Worm (Caenorhabditis elegans): ENCODE data around the gene C34H4.2.

C34H4.2 gene

ce11 chrIV:1561884-1562283 is 8.3 kb downstream of the C34H4.2 start, which contains the start of gene hpo-6:
TSS of gene hpo-6 (plus strand) at chrIV:1562184.
- TF ChIP-seq elt-2 (tag; optimal IDR thresholded peaks at IDR 0.05) (peak; percentile 20), ZK546.5 (tag; optimal IDR thresholded peaks at IDR 0.05) (no peak), pqm-1 (tag; optimal IDR thresholded peaks at IDR 0.05) (peak; percentile 2), lsy-12 (tag; optimal IDR thresholded peaks at IDR 0.05) (no peak)

ce11 chrIV:1563476-1564131 is 10.1 kb downstream of the C34H4.2 start, which contains the start of gene Y41D4B.15:
TSS of gene Y41D4B.15 (plus strand) at chrIV:1564081.
- TF ChIP-seq aly-2 (tag; optimal IDR thresholded peaks at IDR 0.05) (no peak), nhr-43 (tag; optimal IDR thresholded peaks at IDR 0.05; ENCODE audit: poor library complexity, severe bottlenecking) (no peak), fos-1 (tag; optimal IDR thresholded peaks at IDR 0.05) (no peak), snpc-4 (tag; optimal IDR thresholded peaks at IDR 0.05) (no peak), hmg-11 (tag; optimal IDR thresholded peaks at IDR 0.05) (no peak), nhr-12 (tag; optimal IDR thresholded peaks at IDR 0.05) (no peak), lin-15B (tag; optimal IDR thresholded peaks at IDR 0.05) (no peak), ceh-82 (tag; optimal IDR thresholded peaks at IDR 0.05) (no peak)

ce11 chrIV:1565725-1566124 is 12.2 kb downstream of the C34H4.2 start:
- no peak for TF ChIP-seq ztf-4 (tag; optimal IDR thresholded peaks at IDR 0.05)
- TF ChIP-seq fkh-10 (GFP tag; optimal IDR thresholded peaks at IDR 0.05), result no peak
- TF ChIP-seq nhr-237 (tag; optimal IDR thresholded peaks at IDR 0.05), result no peak
- TF ChIP-seq ceh-9 (tag; optimal IDR thresholded peaks at IDR 0.05), result no peak
- TF ChIP-seq elt-1 (tag; optimal IDR thresholded peaks at IDR 0.05), result no peak
- TF ChIP-seq elt-3 (tag; optimal IDR thresholded peaks at IDR 0.05), result no peak
- no peak for TF ChIP-seq mml-1 (tag; optimal IDR thresholded peaks at IDR 0.05)
- TF ChIP-seq lin-15B (tag; optimal IDR thresholded peaks at IDR 0.05), result no peak
- no peak for TF ChIP-seq nhr-76 (tag; optimal IDR thresholded peaks at IDR 0.05)
- TF ChIP-seq nhr-77 (tag; optimal IDR thresholded peaks at IDR 0.05), result no peak
- no peak for TF ChIP-seq nhr-12 (tag; optimal IDR thresholded peaks at IDR 0.05)

- TF ChIP-seq ama-1 (optimal IDR thresholded peaks at IDR 0.05), result no peak
- TF ChIP-seq nfya-1 (tag; optimal IDR thresholded peaks at IDR 0.05; ENCODE audit: insufficient read depth), result peak; percentile 96
These were observed 14.0 kb downstream of the C34H4.2 start for ce11 chrIV:1567577-1567976.

ce11 chrIV:1576731-1577130 is 23.2 kb downstream of the C34H4.2 start, which contains the start of gene Y41D4B.14:
TSS of gene Y41D4B.14 (plus strand) at chrIV:1577031.
- no peak for TF ChIP-seq nhr-12 (tag; optimal IDR thresholded peaks at IDR 0.05)
- TF ChIP-seq sea-2 (GFP tag; optimal IDR thresholded peaks at IDR 0.05), result no peak
- TF ChIP-seq egl-5 (tag; optimal IDR thresholded peaks at IDR 0.05), result no peak
- no peak for TF ChIP-seq jun-1 (tag; optimal IDR thresholded peaks at IDR 0.05)
- no peak for TF ChIP-seq tbx-2 (tag; optimal IDR thresholded peaks at IDR 0.05)
- no peak for TF ChIP-seq lin-15B (tag; optimal IDR thresholded peaks at IDR 0.05)
- no peak for TF ChIP-seq ceh-28 (tag; optimal IDR thresholded peaks at IDR 0.05)
- TF ChIP-seq nhr-76 (tag; optimal IDR thresholded peaks at IDR 0.05), result no peak
- TF ChIP-seq egl-27 (tag; optimal IDR thresholded peaks at IDR 0.05), result no peak
- no peak for TF ChIP-seq snpc-4 (tag; optimal IDR thresholded peaks at IDR 0.05)
- no peak for TF ChIP-seq ceh-16 (tag; optimal IDR thresholded peaks at IDR 0.05)
- no peak for TF ChIP-seq ztf-11 (tag; optimal IDR thresholded peaks at IDR 0.05)
- no peak for TF ChIP-seq nhr-77 (tag; optimal IDR thresholded peaks at IDR 0.05)

ce11 chrIV:1595802-1596201 is 42.2 kb downstream of the C34H4.2 start, which contains the start of gene npp-8:
TSS of gene npp-8 (minus strand) at chrIV:1595824.
- no peak for TF ChIP-seq nhr-76 (tag; optimal IDR thresholded peaks at IDR 0.05)
- no peak for TF ChIP-seq daf-12 (tag; optimal IDR thresholded peaks at IDR 0.05)
- TF ChIP-seq mml-1 (tag; optimal IDR thresholded peaks at IDR 0.05), result no peak
- TF ChIP-seq lin-39 (tag; optimal IDR thresholded peaks at IDR 0.05), result peak; percentile 77
- peak; percentile 55 for TF ChIP-seq R02D3.7 (tag; optimal IDR thresholded peaks at IDR 0.05)
- no peak for TF ChIP-seq ztf-11 (tag; optimal IDR thresholded peaks at IDR 0.05)
- peak; percentile 82 for TF ChIP-seq nfya-1 (tag; optimal IDR thresholded peaks at IDR 0.05; ENCODE audit: insufficient read depth)
- no peak for TF ChIP-seq unc-39 (tag; optimal IDR thresholded peaks at IDR 0.05)
- TF ChIP-seq nhr-11 (tag; optimal IDR thresholded peaks at IDR 0.05), result no peak
- no peak for TF ChIP-seq fkh-10 (GFP tag; optimal IDR thresholded peaks at IDR 0.05)
- TF ChIP-seq egl-27 (tag; optimal IDR thresholded peaks at IDR 0.05), result peak; percentile 6
- no peak for TF ChIP-seq fkh-2 (tag; optimal IDR thresholded peaks at IDR 0.05)
- no peak for TF ChIP-seq ztf-4 (tag; optimal IDR thresholded peaks at IDR 0.05)
- no peak for TF ChIP-seq ZK546.5 (tag; optimal IDR thresholded peaks at IDR 0.05)
- no peak for TF ChIP-seq nhr-28 (tag; optimal IDR thresholded peaks at IDR 0.05)
- no peak for TF ChIP-seq zag-1 (tag; optimal IDR thresholded peaks at IDR 0.05)
- no peak for TF ChIP-seq pqm-1 (tag; optimal IDR thresholded peaks at IDR 0.05)
- peak; percentile 67 for TF ChIP-seq ceh-28 (tag; optimal IDR thresholded peaks at IDR 0.05)
- TF ChIP-seq nhr-237 (tag; optimal IDR thresholded peaks at IDR 0.05), result no peak
- TF ChIP-seq jun-1 (tag; optimal IDR thresholded peaks at IDR 0.05), result peak; percentile 33
- peak; percentile 16 for TF ChIP-seq ceh-82 (tag; optimal IDR thresholded peaks at IDR 0.05)
- peak; percentile 84 for TF ChIP-seq lin-15B (tag; optimal IDR thresholded peaks at IDR 0.05)
- peak; percentile 74 for TF ChIP-seq nhr-25 (tag; optimal IDR thresholded peaks at IDR 0.05)
- TF ChIP-seq ceh-9 (tag; optimal IDR thresholded peaks at IDR 0.05), result no peak
- TF ChIP-seq skn-1 (tag; optimal IDR thresholded peaks at IDR 0.05), result peak; percentile 73
- TF ChIP-seq elt-2 (tag; optimal IDR thresholded peaks at IDR 0.05), result peak; percentile 64
- peak; percentile 61 for TF ChIP-seq snpc-4 (tag; optimal IDR thresholded peaks at IDR 0.05)

Data from whole organism, L3 larva.